Fruit fly (Drosophila melanogaster): Measurements from ENCODE around the gene CG33912.
A peak's percentile ranks its signal among the peaks of the same experiment; 100 is the strongest.

Gene CG33912

dm6 chr3L:20711397-20711796 is 44.1 kb downstream of the CG33912 start (continued):
- no peak for TF ChIP-seq zfh2 (GFP tag; optimal IDR thresholded peaks at IDR 0.05)
- no peak for TF ChIP-seq sc (optimal IDR thresholded peaks at IDR 0.05)
- TF ChIP-seq sc (GFP tag; optimal IDR thresholded peaks at IDR 0.05) = peak; percentile 60
- TF ChIP-seq vvl (GFP tag; IDR thresholded peaks at IDR 0.05) = peak; percentile 78
- no peak for TF ChIP-seq CG32772 (GFP tag; IDR thresholded peaks at IDR 0.05)
- TF ChIP-seq lola (GFP tag; optimal IDR thresholded peaks at IDR 0.05) = peak in 1 of 3 experiments; percentile 38
- TF ChIP-seq CG10321 (GFP tag; IDR thresholded peaks at IDR 0.05) = no peak
- TF ChIP-seq Camta (GFP tag; optimal IDR thresholded peaks at IDR 0.05) = peak; percentile 45
- TF ChIP-seq zen (tag; optimal IDR thresholded peaks at IDR 0.05) = peak; percentile 54
- TF ChIP-seq CG18262 (tag; optimal IDR thresholded peaks at IDR 0.05) = peak; percentile 43
- peak; percentile 73 for TF ChIP-seq CG2712 (tag; optimal IDR thresholded peaks at IDR 0.05)
- TF ChIP-seq CG6654 (GFP tag; optimal IDR thresholded peaks at IDR 0.05) = peak; percentile 35
- TF ChIP-seq CG10565 (GFP tag; optimal IDR thresholded peaks at IDR 0.05) = peak; percentile 43
- peak; percentile 66 for TF ChIP-seq CG13624 (GFP tag; optimal IDR thresholded peaks at IDR 0.05)
- peak; percentile 28; the same call in 1 of the 2 replicates for TF ChIP-seq wor (GFP tag; IDR thresholded peaks at IDR 0.05)
- TF ChIP-seq CG5245 (GFP tag; optimal IDR thresholded peaks at IDR 0.05) = peak; percentile 63
- peak; percentile 45 for TF ChIP-seq Lpt (GFP tag; optimal IDR thresholded peaks at IDR 0.05)
- peak; percentile 54 for TF ChIP-seq tin (GFP tag; optimal IDR thresholded peaks at IDR 0.05)
- peak; percentile 60 for TF ChIP-seq CG6254 (GFP tag; optimal IDR thresholded peaks at IDR 0.05)
- TF ChIP-seq CrebB (tag; optimal IDR thresholded peaks at IDR 0.05) = peak; percentile 9
- peak; percentile 74 for TF ChIP-seq NfI (GFP tag; optimal IDR thresholded peaks at IDR 0.05)
- TF ChIP-seq CG42726 (GFP tag; IDR thresholded peaks at IDR 0.05; ENCODE audit: partially characterized antibody) = peak; percentile 81
- peak; percentile 61 for TF ChIP-seq slp2 (GFP tag; optimal IDR thresholded peaks at IDR 0.05)
- peak; percentile 56 for TF ChIP-seq CG10267 (tag; optimal IDR thresholded peaks at IDR 0.05)
- TF ChIP-seq CG43689 (GFP tag; IDR thresholded peaks at IDR 0.05) = no peak
- TF ChIP-seq Xrp1 (GFP tag; IDR thresholded peaks at IDR 0.05) = peak; percentile 72
- no peak for TF ChIP-seq YL-1 (GFP tag; optimal IDR thresholded peaks at IDR 0.05)
- peak; percentile 57 for TF ChIP-seq CG15696 (tag; optimal IDR thresholded peaks at IDR 0.05)
- peak; percentile 49 for TF ChIP-seq Six4 (GFP tag; optimal IDR thresholded peaks at IDR 0.05)
- no peak for TF ChIP-seq h (optimal IDR thresholded peaks at IDR 0.05)
- peak; percentile 10; the same call in 1 of the 2 replicates for TF ChIP-seq Rx (GFP tag; IDR thresholded peaks at IDR 0.05)
- no peak for TF ChIP-seq cad (GFP tag; optimal IDR thresholded peaks at IDR 0.05)
- peak; percentile 56 for TF ChIP-seq CG14441 (GFP tag; IDR thresholded peaks at IDR 0.05)
- peak; percentile 14 for TF ChIP-seq CG12942 (GFP tag; optimal IDR thresholded peaks at IDR 0.05)
- TF ChIP-seq CG15479 (GFP tag; optimal IDR thresholded peaks at IDR 0.05) = no peak
- TF ChIP-seq oc (tag; optimal IDR thresholded peaks at IDR 0.05) = no peak
- peak; percentile 53 for TF ChIP-seq CG12219 (GFP tag; optimal IDR thresholded peaks at IDR 0.05)
- TF ChIP-seq CG8944 (GFP tag; optimal IDR thresholded peaks at IDR 0.05) = peak; percentile 57
- peak; percentile 69 for TF ChIP-seq CG9727 (GFP tag; optimal IDR thresholded peaks at IDR 0.05)
- peak; percentile 46; the same call in 1 of the 2 replicates for TF ChIP-seq CG31441 (GFP tag; IDR thresholded peaks at IDR 0.05)
- TF ChIP-seq CG18599 (GFP tag; optimal IDR thresholded peaks at IDR 0.05) = peak; percentile 10
- peak; percentile 73 for TF ChIP-seq Sox102F (GFP tag; optimal IDR thresholded peaks at IDR 0.05)
- TF ChIP-seq jing (GFP tag; optimal IDR thresholded peaks at IDR 0.05) = peak; percentile 35
- peak; percentile 30; the same call in 1 of the 3 replicates for TF ChIP-seq zfh1 (GFP tag; IDR thresholded peaks at IDR 0.05)
- peak; percentile 46 for TF ChIP-seq CG16863 (GFP tag; optimal IDR thresholded peaks at IDR 0.05)
- peak; percentile 39 for TF ChIP-seq CG10462 (GFP tag; optimal IDR thresholded peaks at IDR 0.05)
- no peak for TF ChIP-seq Awh (GFP tag; IDR thresholded peaks at IDR 0.05)
- peak; percentile 50 for TF ChIP-seq Atf3 (GFP tag; optimal IDR thresholded peaks at IDR 0.05)
- TF ChIP-seq CG9817 (tag; optimal IDR thresholded peaks at IDR 0.05) = peak; percentile 63
- no peak for TF ChIP-seq CG11560 (tag; IDR thresholded peaks at IDR 0.05)
- TF ChIP-seq CG1647 (GFP tag; optimal IDR thresholded peaks at IDR 0.05) = peak; percentile 44
- TF ChIP-seq Hand (GFP tag; optimal IDR thresholded peaks at IDR 0.05) = no peak

Measured in whole organism, embryonic.